Fruit fly (Drosophila melanogaster) whole organism, wandering third instar larva: Measurements from ENCODE around the gene msb1l.

Experiments
- GATAd ChIP-seq: sonication (Bioruptor generic); optimal IDR thresholded peaks from 2 replicates; lab custom pipeline; 2016; ENCODE audit warnings: missing biosample characterization, missing genetic modification characterization
- Hnf4 ChIP-seq: fragments of 200-800 bp; sonication (Bioruptor generic); optimal IDR thresholded peaks from 2 replicates; lab custom pipeline; 2016; ENCODE audit warnings: missing biosample characterization, mild to moderate bottlenecking, missing genetic modification characterization
- Sp1 ChIP-seq: fragments of 200-800 bp; sonication (Bioruptor generic); optimal IDR thresholded peaks from 3 replicates; lab custom pipeline; 2019; ENCODE audit warnings: missing biosample characterization, mild to moderate bottlenecking, missing genetic modification characterization, moderate library complexity
- brk ChIP-seq: fragments of 200-800 bp; sonication (Bioruptor generic); optimal IDR thresholded peaks from 2 replicates; lab custom pipeline; 2016; ENCODE audit warnings: missing biosample characterization, mild to moderate bottlenecking, missing genetic modification characterization
- dl ChIP-seq, 2 experiments: fragments of 175-275, 200-275 bp in 1 of 2; fragments of 200-275 bp in 1 of 2; sonication (Bioruptor generic); optimal IDR thresholded peaks; lab custom pipeline; 2018; ENCODE audit warnings: mild to moderate bottlenecking in 2 of 2, missing biosample characterization in 2 of 2, missing genetic modification characterization in 2 of 2, moderate library complexity in 2 of 2; ENCODE audit not compliant: partially characterized antibody in 2 of 2, insufficient read depth in 1 of 2
- dsf ChIP-seq: sonication (Bioruptor generic); optimal IDR thresholded peaks from 2 replicates; lab custom pipeline; 2016; ENCODE audit warnings: missing biosample characterization, missing genetic modification characterization, borderline replicate concordance
- ey ChIP-seq: fragments of 200-800 bp; sonication (Bioruptor generic); optimal IDR thresholded peaks from 2 replicates; lab custom pipeline; 2016; ENCODE audit warnings: missing biosample characterization, missing genetic modification characterization
- h ChIP-seq: fragments of 200-800 bp; sonication (Bioruptor generic); optimal IDR thresholded peaks from 3 replicates; lab custom pipeline; 2016; ENCODE audit warnings: missing biosample characterization, mild to moderate bottlenecking, missing genetic modification characterization
- psq ChIP-seq: fragments of 200-800 bp; sonication (Bioruptor generic); optimal IDR thresholded peaks from 3 replicates; lab custom pipeline; 2017; ENCODE audit warnings: missing biosample characterization, mild to moderate bottlenecking, missing genetic modification characterization, moderate library complexity
- rgr ChIP-seq: fragments of 200-800 bp; sonication (Bioruptor generic); optimal IDR thresholded peaks from 3 replicates; lab custom pipeline; 2016; ENCODE audit warnings: missing biosample characterization, mild to moderate bottlenecking, missing genetic modification characterization
- tai ChIP-seq: sonication (Bioruptor generic); optimal IDR thresholded peaks from 2 replicates; lab custom pipeline; 2016; ENCODE audit warnings: missing biosample characterization, missing genetic modification characterization
- woc ChIP-seq: sonication (Bioruptor generic); optimal IDR thresholded peaks from 2 replicates; lab custom pipeline; 2016; ENCODE audit warnings: missing biosample characterization, mild to moderate bottlenecking, missing genetic modification characterization

- no peak for TF ChIP-seq ey (GFP tag; lab: Kevin White, UChicago)
- no peak for TF ChIP-seq GATAd
- TF ChIP-seq tai (GFP tag; lab: Kevin White, UChicago): no peak
- no peak for TF ChIP-seq brk
- no peak for TF ChIP-seq rgr (GFP tag; lab: Kevin White, UChicago)
- no peak for TF ChIP-seq Sp1 (GFP tag; lab: Kevin White, UChicago)
- no peak for TF ChIP-seq h (GFP tag; lab: Kevin White, UChicago)
- TF ChIP-seq dsf: no peak
- TF ChIP-seq Hnf4: no peak
- no peak for TF ChIP-seq psq (GFP tag; lab: Kevin White, UChicago)
- TF ChIP-seq dl (GFP tag; optimal IDR thresholded peaks at IDR 0.05; lab: Kevin White, UChicago; ENCODE audit: insufficient read depth in 1 of 2, partially characterized antibody in 2 of 2): no peak
- TF ChIP-seq woc (GFP tag; lab: Kevin White, UChicago): no peak
These were observed 16.6 kb downstream of the msb1l start for dm6 chr2L:19594102-19594501.
